Fruit fly (Drosophila melanogaster): ENCODE data around the gene CG10646.

Gene CG10646

DNA sequence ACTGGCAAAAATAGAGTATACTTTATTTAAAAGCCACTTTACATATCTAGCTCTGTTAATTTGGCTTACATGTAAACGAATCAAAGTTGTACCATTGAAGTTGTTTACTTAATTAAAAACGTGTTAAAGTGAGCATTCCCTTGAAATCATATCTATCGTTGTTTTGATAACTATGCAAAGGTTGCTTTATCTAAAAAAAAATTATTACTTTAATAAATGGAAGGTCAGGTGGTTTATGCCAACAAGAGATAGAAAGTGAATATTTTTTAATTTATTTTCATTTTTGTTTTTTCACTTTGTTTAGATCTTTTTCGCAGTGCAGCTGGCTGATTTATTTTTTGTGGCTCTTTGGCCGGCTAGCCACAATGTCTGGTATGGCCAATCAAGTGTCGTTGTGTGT lies 20.8 kb downstream of the CG10646 start (continued):
- TF ChIP-seq CG1602 (GFP tag; optimal IDR thresholded peaks at IDR 0.05): peak; percentile 56
- TF ChIP-seq zfh1 (GFP tag; IDR thresholded peaks at IDR 0.05): peak; percentile 72; the same call in 2 of the 3 replicates
- TF ChIP-seq CG31388 (GFP tag; optimal IDR thresholded peaks at IDR 0.05): peak; percentile 27
- no peak for TF ChIP-seq Awh (GFP tag; IDR thresholded peaks at IDR 0.05)
- TF ChIP-seq Bdp1 (GFP tag; optimal IDR thresholded peaks at IDR 0.05): peak; percentile 40
- peak; percentile 70 for TF ChIP-seq CG1233 (GFP tag; optimal IDR thresholded peaks at IDR 0.05)
- peak; percentile 91 for TF ChIP-seq CG11504 (tag; optimal IDR thresholded peaks at IDR 0.05)
- peak; percentile 49 for TF ChIP-seq CG15601 (tag; optimal IDR thresholded peaks at IDR 0.05)
- no peak for TF ChIP-seq CG8359 (GFP tag; optimal IDR thresholded peaks at IDR 0.05; ENCODE audit: borderline replicate concordance)
- peak; percentile 72 for TF ChIP-seq CG10147 (GFP tag; optimal IDR thresholded peaks at IDR 0.05)
- peak; percentile 3 for TF ChIP-seq psq (GFP tag; optimal IDR thresholded peaks at IDR 0.05)
- TF ChIP-seq Stat92E (GFP tag; optimal IDR thresholded peaks at IDR 0.05): no peak
- TF ChIP-seq CG3838 (GFP tag; optimal IDR thresholded peaks at IDR 0.05): peak; percentile 27
- TF ChIP-seq gsb (GFP tag; IDR thresholded peaks at IDR 0.05): 0 out of 2 replicates have a peak, but pooled peaks have one; percentile 20
- TF ChIP-seq CG33213 (GFP tag; optimal IDR thresholded peaks at IDR 0.05): peak; percentile 39
- TF ChIP-seq Side (GFP tag; optimal IDR thresholded peaks at IDR 0.05): peak; percentile 23
- peak; percentile 86 for TF ChIP-seq Sox100B (GFP tag; optimal IDR thresholded peaks at IDR 0.05)
- no peak for TF ChIP-seq MBD-R2 (GFP tag; IDR thresholded peaks at IDR 0.05)
- TF ChIP-seq gt (GFP tag; IDR thresholded peaks at IDR 0.05): no peak
- no peak for TF ChIP-seq Tbp (GFP tag; optimal IDR thresholded peaks at IDR 0.05)
- TF ChIP-seq CG17612 (GFP tag; IDR thresholded peaks at IDR 0.05): no peak; the same call in 1 of the 2 replicates
- TF ChIP-seq CG9215 (GFP tag; IDR thresholded peaks at IDR 0.05): peak; percentile 57
- TF ChIP-seq klu (GFP tag; IDR thresholded peaks at IDR 0.05): peak; percentile 61; the same call in 1 of the 2 replicates
- peak; percentile 60 for TF ChIP-seq Hmr (GFP tag; optimal IDR thresholded peaks at IDR 0.05)
- no peak for TF ChIP-seq CG34376 (GFP tag; optimal IDR thresholded peaks at IDR 0.05)
- peak; percentile 25; the same call in 1 of the 2 replicates for TF ChIP-seq wor (GFP tag; IDR thresholded peaks at IDR 0.05)
- TF ChIP-seq MTF-1 (GFP tag; optimal IDR thresholded peaks at IDR 0.05; ENCODE audit: borderline replicate concordance): no peak
- 0 out of 3 replicates have a peak, but pooled peaks have one; percentile 16 for TF ChIP-seq CG6175 (GFP tag; IDR thresholded peaks at IDR 0.05)
- no peak for TF ChIP-seq usp (GFP tag; optimal IDR thresholded peaks at IDR 0.05)
- peak; percentile 15 for TF ChIP-seq CG9609 (GFP tag; optimal IDR thresholded peaks at IDR 0.05)
- peak; percentile 12 to 91 for TF ChIP-seq Hr51 (GFP tag; optimal IDR thresholded peaks at IDR 0.05)
- peak; percentile 86 for TF ChIP-seq gem (tag; optimal IDR thresholded peaks at IDR 0.05)
- peak; percentile 72; the same call in 2 of the 3 replicates for TF ChIP-seq so (GFP tag; IDR thresholded peaks at IDR 0.05)

DNA sequence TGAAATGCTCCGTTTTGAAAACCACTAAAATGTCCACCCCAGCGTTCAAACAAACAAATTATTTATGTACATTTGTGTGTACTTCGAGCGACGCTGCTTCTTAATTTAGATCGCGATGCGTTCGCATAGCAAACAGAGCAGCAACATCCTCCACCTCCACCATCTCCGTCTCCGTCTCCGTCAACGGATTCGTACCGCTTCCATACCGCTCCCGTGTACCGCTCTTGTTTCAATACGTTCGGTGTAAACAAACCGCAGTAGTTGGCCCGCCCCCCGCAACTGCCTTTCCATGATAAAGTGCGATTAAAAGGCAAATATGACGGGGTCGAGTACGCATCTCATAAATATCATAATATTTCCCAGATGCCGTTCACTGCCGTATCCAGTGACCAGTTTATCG lies 21.4 kb downstream of the CG10646 start, which contains the start of gene CG33725:
TSS of gene CG33725 (plus strand) at position 364 of the 400 bp plus-strand sequence.
- TF ChIP-seq CG14014 (GFP tag; IDR thresholded peaks at IDR 0.05) (peak; percentile 28; the same call in 1 of the 2 replicates), bab2 (GFP tag; optimal IDR thresholded peaks at IDR 0.05) (peak; percentile 31), CG18619 (GFP tag; optimal IDR thresholded peaks at IDR 0.05) (no peak), CG7372 (GFP tag; IDR thresholded peaks at IDR 0.05) (no peak), sob (GFP tag; IDR thresholded peaks at IDR 0.05) (0 out of 2 replicates have a peak, but pooled peaks have one; percentile 45), ci (GFP tag; IDR thresholded peaks at IDR 0.05) (no peak), Poxn (GFP tag; IDR thresholded peaks at IDR 0.05) (no peak), CG18262 (tag; optimal IDR thresholded peaks at IDR 0.05) (no peak), CG17328 (GFP tag; IDR thresholded peaks at IDR 0.05) (peak; percentile 33; the same call in 1 of the 2 replicates), dysf (GFP tag; IDR thresholded peaks at IDR 0.05) (0 out of 3 replicates have a peak, but pooled peaks have one; percentile 21), Sox102F (GFP tag; optimal IDR thresholded peaks at IDR 0.05) (no peak), Usf (GFP tag; optimal IDR thresholded peaks at IDR 0.05) (no peak), CG8478 (optimal IDR thresholded peaks at IDR 0.05) (no peak), zfh1 (GFP tag; IDR thresholded peaks at IDR 0.05) (peak; percentile 70), CG14710 (tag; optimal IDR thresholded peaks at IDR 0.05) (no peak), ap (GFP tag; IDR thresholded peaks at IDR 0.05) (no peak), CG7271 (tag; optimal IDR thresholded peaks at IDR 0.05) (no peak), Drgx (GFP tag; IDR thresholded peaks at IDR 0.05) (peak; percentile 30; the same call in 1 of the 2 replicates), chif (GFP tag; optimal IDR thresholded peaks at IDR 0.05) (peak in 1 of 2 experiments; percentile 1), HLHmδ (GFP tag; optimal IDR thresholded peaks at IDR 0.05) (peak; percentile 55), tgo (GFP tag; IDR thresholded peaks at IDR 0.05) (0 out of 3 replicates have a peak, but pooled peaks have one; percentile 26)
